Worm (Caenorhabditis elegans) whole organism, early embryonic: ENCODE results near the gene ZC395.4.

ENCODE experiments used
- B0310.2 ChIP-seq: sonication (generic microtip); optimal IDR thresholded peaks from 2 replicates; lab custom pipeline; 2016; ENCODE audit warnings: mild to moderate bottlenecking, missing genetic modification characterization, missing compliant biosample characterization
- F13C5.2 ChIP-seq: sonication (generic microtip); optimal IDR thresholded peaks from 2 replicates; lab custom pipeline; 2017; ENCODE audit warnings: mild to moderate bottlenecking, missing genetic modification characterization, inconsistent platforms, missing compliant biosample characterization
- aly-1 ChIP-seq: sonication (generic microtip); optimal IDR thresholded peaks from 2 replicates; lab custom pipeline; 2016; ENCODE audit warnings: missing genetic modification characterization, missing compliant biosample characterization
- ama-1 ChIP-seq: fragments of 150-350 bp; optimal IDR thresholded peaks from 2 replicates; lab custom pipeline; 2014
- ceh-13 ChIP-seq: fragments of 200-800 bp; sonication (Bioruptor generic); optimal IDR thresholded peaks from 2 replicates; lab custom pipeline; 2018; ENCODE audit warnings: mild to moderate bottlenecking, missing genetic modification characterization, missing compliant biosample characterization
- ceh-36 ChIP-seq: sonication (generic microtip); optimal IDR thresholded peaks from 2 replicates; lab custom pipeline; 2016; ENCODE audit warnings: missing genetic modification characterization, inconsistent platforms, missing compliant biosample characterization
- ets-7 ChIP-seq: sonication (generic microtip); optimal IDR thresholded peaks from 2 replicates; lab custom pipeline; 2016; ENCODE audit warnings: missing genotype, missing genetic modification characterization, missing compliant biosample characterization
- flt-1 ChIP-seq: fragments of 200-800 bp; sonication (Bioruptor generic); IDR thresholded peaks from 2 replicates; pipeline ENCODE4 v1.3.6; 2022; ENCODE audit warnings: missing genetic modification characterization, missing compliant biosample characterization
- hmbx-1 ChIP-seq: sonication (generic microtip); optimal IDR thresholded peaks from 2 replicates; lab custom pipeline; 2016; ENCODE audit warnings: mild to moderate bottlenecking, missing genetic modification characterization, missing compliant biosample characterization
- hmg-4 ChIP-seq: fragments of 200-800 bp; sonication (Bioruptor generic); optimal IDR thresholded peaks from 2 replicates; lab custom pipeline; 2018; ENCODE audit warnings: mild to moderate bottlenecking, missing genetic modification characterization, missing compliant biosample characterization
- hnd-1 ChIP-seq: sonication (generic microtip); optimal IDR thresholded peaks from 2 replicates; lab custom pipeline; 2016; ENCODE audit warnings: missing genetic modification characterization, missing compliant biosample characterization
- pes-1 ChIP-seq: fragments of 200-800 bp; sonication (Bioruptor generic); IDR thresholded peaks from 2 replicates; pipeline ENCODE4 v1.3.6; 2022; ENCODE audit warnings: missing genetic modification reagents, missing genetic modification characterization, missing compliant biosample characterization
- scrt-1 ChIP-seq: fragments of 200-800 bp; sonication (Bioruptor generic); IDR thresholded peaks from 2 replicates; pipeline ENCODE4 v1.3.6; 2022; ENCODE audit warnings: missing genetic modification characterization, missing compliant biosample characterization
- sea-1 ChIP-seq: fragments of 200-800 bp; sonication (Bioruptor generic); conservative IDR thresholded peaks from 2 replicates; pipeline ENCODE4 v1.3.6; 2022; ENCODE audit warnings: missing genetic modification characterization, missing compliant biosample characterization
- tbx-11 ChIP-seq: fragments of 200-800 bp; sonication (Bioruptor generic); IDR thresholded peaks from 2 replicates; pipeline ENCODE4 v1.3.6; 2022; ENCODE audit warnings: missing genetic modification characterization, missing compliant biosample characterization
- tbx-37 ChIP-seq: fragments of 200-800 bp; sonication (Bioruptor generic); conservative IDR thresholded peaks from 2 replicates; pipeline ENCODE4 v1.3.6; 2022; ENCODE audit warnings: missing genetic modification reagents, missing genetic modification characterization, missing compliant biosample characterization
- tra-4 ChIP-seq: sonication (generic microtip); optimal IDR thresholded peaks from 2 replicates; lab custom pipeline; 2017; ENCODE audit warnings: missing genetic modification characterization, missing compliant biosample characterization

The ZC395.4 gene

DNA sequence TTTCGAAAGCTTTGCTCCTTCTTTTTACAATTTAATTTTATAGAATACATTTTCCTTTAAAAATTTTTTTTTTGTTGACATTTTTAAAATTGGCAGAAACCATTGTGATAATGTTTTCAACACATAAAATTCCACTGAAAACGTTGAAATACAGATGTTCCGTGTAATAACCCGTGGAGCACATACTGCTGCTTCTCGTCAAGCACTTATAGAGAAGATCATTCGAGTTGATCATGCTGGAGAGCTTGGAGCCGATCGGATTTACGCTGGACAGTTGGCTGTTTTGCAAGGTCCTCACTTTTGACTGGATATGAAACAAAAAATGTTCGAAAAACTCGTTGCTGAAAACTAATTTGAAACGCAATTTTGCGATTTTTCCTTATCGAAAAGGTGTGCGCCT is 7.8 kb downstream of the ZC395.4 start, which contains the start of gene clk-1:
TSS of gene clk-1 (plus strand) at position 155 of the 400 bp plus-strand sequence.
- TF ChIP-seq tra-4 (tag; lab: Kevin White, UChicago) (no peak), ceh-13 (GFP tag; lab: Kevin White, UChicago) (no peak)

DNA sequence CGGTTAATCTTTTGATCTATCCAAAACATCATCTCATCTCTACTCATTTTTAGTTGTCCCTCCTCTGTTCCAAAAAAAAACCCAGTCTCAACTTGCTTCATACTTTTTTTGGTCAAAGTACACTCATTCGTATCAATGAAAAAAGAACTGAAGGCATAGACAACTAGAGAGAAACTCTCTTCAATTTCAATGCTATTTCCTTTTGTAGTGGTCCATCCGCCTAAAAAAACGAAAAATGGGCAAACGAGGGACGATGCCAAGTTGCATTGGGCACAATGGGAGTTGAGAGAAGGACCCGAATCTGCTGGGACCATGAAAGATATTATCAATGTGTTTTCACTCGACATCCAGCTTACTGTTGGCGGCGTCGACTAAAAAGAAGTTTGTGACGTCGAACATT is 10.3 kb downstream of the ZC395.4 start:
- TF ChIP-seq flt-1 (GFP tag; lab: Robert Waterston, UW) (no peak), ama-1 (lab: Kevin White, UChicago) (no peak), hmbx-1 (tag; lab: Kevin White, UChicago) (no peak), tra-4 (tag; lab: Kevin White, UChicago) (no peak)

DNA sequence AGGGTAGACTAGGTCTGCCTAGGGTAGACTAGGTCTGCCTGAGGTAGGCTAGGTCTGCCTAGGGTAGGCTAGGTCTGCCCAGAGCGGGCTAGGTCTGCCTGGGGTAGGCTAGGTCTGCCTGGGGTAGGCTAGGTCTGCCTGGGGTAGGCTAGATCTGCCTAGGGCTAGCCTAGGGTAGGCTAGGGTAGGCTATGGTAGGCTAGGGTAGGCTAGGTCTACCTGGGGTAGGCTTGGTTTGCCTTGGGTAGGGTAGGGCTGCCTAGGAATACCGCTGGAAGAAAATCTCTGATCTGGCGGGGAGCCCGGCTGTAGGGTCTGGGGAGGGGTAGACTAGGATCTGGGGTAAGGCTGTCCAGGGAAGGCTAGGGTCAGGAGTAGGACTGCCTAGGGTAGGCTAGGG is 15.6 kb downstream of the ZC395.4 start:
- no peak for TF ChIP-seq hnd-1 (tag; lab: Kevin White, UChicago)
- no peak for TF ChIP-seq flt-1 (GFP tag; lab: Robert Waterston, UW)
- no peak for TF ChIP-seq sea-1 (GFP tag; lab: Robert Waterston, UW)
- TF ChIP-seq ets-7 (tag; lab: Kevin White, UChicago), result no peak
- no peak for TF ChIP-seq ama-1 (lab: Kevin White, UChicago)
- TF ChIP-seq B0310.2 (tag; lab: Kevin White, UChicago), result no peak
- TF ChIP-seq F13C5.2 (tag; lab: Kevin White, UChicago), result no peak
- no peak for TF ChIP-seq ceh-36 (tag; lab: Kevin White, UChicago)
- TF ChIP-seq tbx-11, result no peak
- TF ChIP-seq aly-1 (tag; lab: Kevin White, UChicago), result no peak
- no peak for TF ChIP-seq scrt-1 (GFP tag; lab: Robert Waterston, UW)
- no peak for TF ChIP-seq tbx-37 (GFP tag; lab: Robert Waterston, UW)
- TF ChIP-seq tra-4 (tag; lab: Kevin White, UChicago), result no peak
- no peak for TF ChIP-seq hmg-4 (GFP tag; lab: Kevin White, UChicago)
- TF ChIP-seq ceh-13 (GFP tag; lab: Kevin White, UChicago), result no peak
- TF ChIP-seq pes-1 (GFP tag; lab: Robert Waterston, UW), result no peak
- TF ChIP-seq hmbx-1 (tag; lab: Kevin White, UChicago), result no peak

DNA sequence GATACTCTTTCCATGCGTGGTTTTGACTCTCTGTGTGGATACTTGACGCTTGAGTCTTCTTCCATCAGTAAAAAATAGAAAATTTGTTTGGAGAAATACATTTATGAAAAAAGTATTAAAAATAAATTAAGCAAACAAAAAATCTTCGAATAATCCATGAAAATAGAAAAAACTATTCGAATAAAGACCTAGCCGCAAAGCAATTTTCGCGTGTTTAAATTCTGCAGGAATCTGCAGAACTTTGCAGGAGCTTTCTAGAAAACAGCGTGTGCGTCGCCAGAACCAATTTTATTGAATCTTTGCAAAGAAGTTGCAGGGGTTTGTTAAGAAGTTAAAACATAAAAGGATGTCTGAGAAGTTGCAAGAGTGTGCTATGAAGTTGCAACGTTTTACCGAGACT is 16.3 kb downstream of the ZC395.4 start, which contains the start of gene ZC395.11:
TSS of gene ZC395.11 (minus strand) at position 101 of the 400 bp plus-strand sequence.
- no peak for TF ChIP-seq tbx-11
- no peak for TF ChIP-seq B0310.2 (tag; lab: Kevin White, UChicago)

DNA sequence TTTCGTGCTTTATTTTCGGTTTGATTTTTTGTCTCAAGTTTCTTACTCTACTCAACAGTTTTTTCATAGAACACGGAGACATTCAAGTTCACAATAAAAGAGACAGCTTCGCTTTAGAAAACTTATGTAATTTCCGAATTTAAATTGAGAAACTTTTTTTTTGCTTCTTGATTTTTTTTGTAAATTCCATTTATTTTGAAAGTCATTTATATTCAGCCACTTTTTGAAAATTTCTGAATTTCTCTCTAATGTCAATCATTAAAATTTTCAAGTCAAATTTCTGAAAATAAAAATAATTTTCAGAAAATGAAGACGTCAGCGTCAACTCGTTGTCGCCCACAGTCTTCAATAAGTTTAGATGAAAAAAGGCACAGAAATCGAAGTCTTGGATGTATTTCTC is 18.0 kb downstream of the ZC395.4 start, which contains the start of gene T15B12.1:
TSS of gene T15B12.1 (plus strand) at position 301 of the 400 bp plus-strand sequence.
- TF ChIP-seq hnd-1 (tag; lab: Kevin White, UChicago), result no peak
- TF ChIP-seq ets-7 (tag; lab: Kevin White, UChicago), result no peak
- TF ChIP-seq ceh-36 (tag; lab: Kevin White, UChicago), result no peak
- TF ChIP-seq F13C5.2 (tag; lab: Kevin White, UChicago), result no peak
- no peak for TF ChIP-seq tbx-37 (GFP tag; lab: Robert Waterston, UW)
- TF ChIP-seq ceh-13 (GFP tag; lab: Kevin White, UChicago), result no peak
- TF ChIP-seq flt-1 (GFP tag; lab: Robert Waterston, UW), result no peak
- TF ChIP-seq sea-1 (GFP tag; lab: Robert Waterston, UW), result no peak

DNA sequence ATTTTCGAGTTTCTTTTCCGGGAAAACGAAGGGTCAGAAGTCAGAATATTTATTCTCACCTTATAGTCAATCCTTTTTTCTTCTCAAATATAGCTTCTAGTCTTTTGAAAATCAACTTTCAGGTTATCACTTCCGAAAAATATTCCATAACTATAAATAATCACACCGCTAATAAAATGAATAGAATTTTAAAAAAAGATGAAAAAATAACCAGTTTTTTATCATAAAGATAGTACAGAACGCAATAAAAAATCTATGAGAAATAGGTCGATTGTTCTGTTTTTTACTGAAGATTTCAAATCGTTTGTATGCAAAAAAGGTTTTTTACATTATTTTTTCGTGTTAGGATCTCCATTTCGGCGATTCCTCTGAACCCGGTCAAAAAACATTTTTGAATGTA is 20.3 kb downstream of the ZC395.4 start:
- TF ChIP-seq hnd-1 (tag; lab: Kevin White, UChicago) (no peak), B0310.2 (tag; lab: Kevin White, UChicago) (no peak), tbx-11 (no peak), ceh-13 (GFP tag; lab: Kevin White, UChicago) (no peak), ceh-36 (tag; lab: Kevin White, UChicago) (no peak), ama-1 (lab: Kevin White, UChicago) (no peak), ets-7 (tag; lab: Kevin White, UChicago) (no peak), F13C5.2 (tag; lab: Kevin White, UChicago) (no peak), tra-4 (tag; lab: Kevin White, UChicago) (no peak), sea-1 (GFP tag; lab: Robert Waterston, UW) (no peak)

DNA sequence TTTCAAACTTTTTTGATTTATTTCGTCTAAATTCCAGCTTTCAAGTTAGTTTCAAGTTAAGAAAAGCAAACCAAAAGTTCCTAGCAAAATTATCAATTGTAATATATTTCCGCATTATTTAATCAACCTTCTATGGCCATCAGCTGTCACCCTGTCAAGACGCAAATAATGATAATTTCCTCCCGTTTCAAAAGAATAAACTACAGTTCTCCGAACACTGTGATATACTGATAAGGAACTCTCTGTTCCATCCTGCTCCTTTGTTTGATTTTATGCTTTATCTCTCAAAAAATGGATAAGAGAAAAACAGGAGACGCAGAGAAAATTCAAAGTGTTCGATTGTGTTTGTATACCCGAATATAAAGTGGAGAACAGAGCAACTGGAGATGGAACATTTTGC is 21.4 kb downstream of the ZC395.4 start:
- no peak for TF ChIP-seq ets-7 (tag; lab: Kevin White, UChicago)
- no peak for TF ChIP-seq aly-1 (tag; lab: Kevin White, UChicago)
- TF ChIP-seq ceh-13 (GFP tag; lab: Kevin White, UChicago), result no peak
- TF ChIP-seq sea-1 (GFP tag; lab: Robert Waterston, UW), result no peak
- no peak for TF ChIP-seq tbx-11
- no peak for TF ChIP-seq B0310.2 (tag; lab: Kevin White, UChicago)
- no peak for TF ChIP-seq hmbx-1 (tag; lab: Kevin White, UChicago)

DNA sequence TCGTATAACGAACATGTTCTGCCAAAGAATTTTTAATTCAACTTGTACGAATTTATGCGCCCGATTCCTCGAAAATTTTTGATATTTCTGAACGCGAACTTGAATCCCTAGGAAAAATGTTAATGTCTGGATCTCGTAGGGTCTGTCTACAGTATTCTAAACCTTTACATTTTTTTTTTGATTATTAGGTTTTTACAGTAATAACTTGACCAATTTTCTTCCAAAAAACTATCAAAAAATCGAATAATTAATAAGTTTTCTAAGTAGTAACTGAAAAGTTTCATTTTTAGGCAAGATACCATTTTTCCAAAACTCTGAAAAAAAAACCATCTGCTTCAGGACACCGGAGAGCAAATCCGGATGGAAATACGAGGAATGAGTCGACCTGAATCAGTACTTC is 24.4 kb downstream of the ZC395.4 start:
- no peak for TF ChIP-seq flt-1 (GFP tag; lab: Robert Waterston, UW)
- no peak for TF ChIP-seq scrt-1 (GFP tag; lab: Robert Waterston, UW)
- no peak for TF ChIP-seq tbx-11
- TF ChIP-seq hmbx-1 (tag; lab: Kevin White, UChicago), result no peak
- TF ChIP-seq hnd-1 (tag; lab: Kevin White, UChicago), result no peak
- no peak for TF ChIP-seq tbx-37 (GFP tag; lab: Robert Waterston, UW)
- no peak for TF ChIP-seq pes-1 (GFP tag; lab: Robert Waterston, UW)
- no peak for TF ChIP-seq hmg-4 (GFP tag; lab: Kevin White, UChicago)
- no peak for TF ChIP-seq F13C5.2 (tag; lab: Kevin White, UChicago)
- TF ChIP-seq B0310.2 (tag; lab: Kevin White, UChicago), result no peak
- TF ChIP-seq ceh-13 (GFP tag; lab: Kevin White, UChicago), result no peak
- no peak for TF ChIP-seq ama-1 (lab: Kevin White, UChicago)
